Fruit fly (Drosophila melanogaster) whole organism, embryonic: Measurements from ENCODE around the gene form3.

Source experiments
- Awh ChIP-seq: fragments of 200-800 bp; sonication (Bioruptor generic); IDR thresholded peaks from 2 replicates; pipeline ENCODE4, ENCODE4 v1.3.6; 2022; ENCODE audit warnings: missing biosample characterization, missing genetic modification characterization
- BtbVII ChIP-seq: fragments of 200-800 bp; sonication (Bioruptor generic); optimal IDR thresholded peaks from 3 replicates; lab custom pipeline; 2017; ENCODE audit warnings: missing biosample characterization, mild to moderate bottlenecking, missing genetic modification characterization
- CG10959 ChIP-seq: fragments of 200-800 bp; sonication (Bioruptor generic); IDR thresholded peaks from 2 replicates; pipeline ENCODE4 v1.3.6; 2022; ENCODE audit warnings: missing biosample characterization, missing genetic modification characterization
- CG11247 ChIP-seq: fragments of 200-800 bp; sonication (Bioruptor generic); IDR thresholded peaks from 2 replicates; pipeline ENCODE4 v1.3.6; 2022; ENCODE audit warnings: missing biosample characterization, missing genetic modification characterization
- CG11696 ChIP-seq: fragments of 200-800 bp; sonication (Bioruptor generic); IDR thresholded peaks from 2 replicates; pipeline ENCODE4 v1.3.6; 2022; ENCODE audit warnings: missing biosample characterization, missing genetic modification characterization
- CG12769 ChIP-seq: fragments of 200-800 bp; sonication (Bioruptor generic); optimal IDR thresholded peaks from 2 replicates; lab custom pipeline; 2019; ENCODE audit warnings: missing biosample characterization, mild to moderate bottlenecking, missing genetic modification characterization, moderate library complexity
- CG17612 ChIP-seq: fragments of 200-800 bp; sonication (Bioruptor generic); IDR thresholded peaks from 2 replicates; pipeline ENCODE4 v1.3.6; 2022; ENCODE audit warnings: missing biosample characterization, missing genetic modification characterization
- CG2120 ChIP-seq: fragments of 200-800 bp; sonication (Bioruptor generic); optimal IDR thresholded peaks from 3 replicates; lab custom pipeline; 2016; ENCODE audit warnings: missing biosample characterization, missing genetic modification characterization
- CG2712 ChIP-seq: fragments of 200-800 bp; optimal IDR thresholded peaks from 3 replicates; lab custom pipeline; 2019; ENCODE audit warnings: missing biosample characterization, mild to moderate bottlenecking, missing genetic modification characterization, moderate library complexity
- CG2875 ChIP-seq: fragments of 200-800 bp; sonication (Bioruptor generic); optimal IDR thresholded peaks from 2 replicates; lab custom pipeline; 2017; ENCODE audit warnings: missing biosample characterization, mild to moderate bottlenecking, missing genetic modification characterization, missing genetic modification reagents
- CG30020 ChIP-seq: fragments of 200-800 bp; optimal IDR thresholded peaks from 2 replicates; lab custom pipeline; 2019; ENCODE audit warnings: missing biosample characterization, mild to moderate bottlenecking, missing genetic modification characterization, moderate library complexity
- CG30403 ChIP-seq: fragments of 200-800 bp; sonication (Bioruptor generic); optimal IDR thresholded peaks from 3 replicates; lab custom pipeline; 2016; ENCODE audit warnings: missing biosample characterization, missing genetic modification characterization
- CG30431 ChIP-seq: fragments of 200-800 bp; sonication (Bioruptor generic); optimal IDR thresholded peaks from 2 replicates; lab custom pipeline; 2017; ENCODE audit warnings: missing biosample characterization, missing genetic modification characterization
- CG31365 ChIP-seq: fragments of 200-800 bp; sonication (Bioruptor generic); optimal IDR thresholded peaks from 2 replicates; lab custom pipeline; 2018; ENCODE audit warnings: missing biosample characterization, mild to moderate bottlenecking, missing genetic modification characterization
- CG3726 ChIP-seq: fragments of 200-800 bp; sonication (Bioruptor generic); IDR thresholded peaks from 3 replicates; pipeline ENCODE4, ENCODE4 v1.3.6; 2022; ENCODE audit warnings: missing biosample characterization, missing genetic modification characterization
- CG3995 ChIP-seq: fragments of 200-800 bp; sonication (Bioruptor generic); optimal IDR thresholded peaks from 3 replicates; lab custom pipeline; 2016; ENCODE audit warnings: missing biosample characterization, missing genetic modification characterization
- CG4360 ChIP-seq: fragments of 200-800 bp; sonication (Bioruptor generic); IDR thresholded peaks from 2 replicates; pipeline ENCODE4 v1.3.6; 2022; ENCODE audit warnings: missing biosample characterization, missing genetic modification characterization
- CG4854 ChIP-seq: fragments of 200-800 bp; sonication (Bioruptor generic); optimal IDR thresholded peaks from 2 replicates; lab custom pipeline; 2016; ENCODE audit warnings: missing biosample characterization, missing genetic modification characterization, inconsistent platforms
- CG7357 ChIP-seq: fragments of 200-800 bp; sonication (Bioruptor generic); IDR thresholded peaks from 3 replicates; pipeline ENCODE4 v1.3.6; 2022; ENCODE audit warnings: missing biosample characterization, missing genetic modification characterization
- CG8388 ChIP-seq: fragments of 200-800 bp; sonication (Bioruptor generic); optimal IDR thresholded peaks from 2 replicates; lab custom pipeline; 2019; ENCODE audit warnings: missing biosample characterization, mild to moderate bottlenecking, missing genetic modification characterization, moderate library complexity
- CG9727 ChIP-seq: fragments of 200-800 bp; sonication (Bioruptor generic); optimal IDR thresholded peaks from 3 replicates; lab custom pipeline; 2017; ENCODE audit warnings: missing biosample characterization, mild to moderate bottlenecking, missing genetic modification characterization
- CG9817 ChIP-seq: fragments of 200-800 bp; sonication (Bioruptor generic); optimal IDR thresholded peaks from 2 replicates; lab custom pipeline; 2018; ENCODE audit warnings: missing biosample characterization, mild to moderate bottlenecking, missing genetic modification characterization, moderate library complexity
- Dfd ChIP-seq, 2 experiments: fragments of >200 bp; optimal IDR thresholded peaks; 2 replicates each; lab custom pipeline; 2017; ENCODE audit warnings: missing biosample characterization in 2 of 2, missing genetic modification characterization in 2 of 2
- Dll ChIP-seq: fragments of 200-800 bp; sonication (Bioruptor generic); IDR thresholded peaks from 4 replicates; pipeline ENCODE4 v1.3.6; 2022; ENCODE audit warnings: missing biosample characterization, missing genetic modification characterization; ENCODE audit not compliant: partially characterized antibody
- E2f1 ChIP-seq: fragments of 200-800 bp; sonication (Bioruptor generic); IDR thresholded peaks from 2 replicates; pipeline ENCODE4 v1.3.6; 2022; ENCODE audit warnings: missing biosample characterization, missing genetic modification characterization
- H15 ChIP-seq: fragments of 200-800 bp; sonication (Bioruptor generic); IDR thresholded peaks from 3 replicates; pipeline ENCODE4 v1.3.6; 2022; ENCODE audit warnings: missing biosample characterization, missing genetic modification characterization
- H2.0 ChIP-seq: fragments of 200-800 bp; sonication (Bioruptor generic); IDR thresholded peaks from 2 replicates; pipeline ENCODE4 v1.3.6; 2022; ENCODE audit warnings: missing biosample characterization, missing genetic modification characterization
- HLH4C ChIP-seq: fragments of 200-800 bp; sonication (Bioruptor generic); IDR thresholded peaks from 3 replicates; pipeline ENCODE4 v1.3.6; 2022; ENCODE audit warnings: missing biosample characterization, missing genetic modification characterization; ENCODE audit not compliant: partially characterized antibody
- Hsf ChIP-seq: fragments of 200-800 bp; sonication (Bioruptor generic); optimal IDR thresholded peaks from 3 replicates; lab custom pipeline; 2016; ENCODE audit warnings: missing biosample characterization, missing genetic modification characterization
- Jarid2 ChIP-seq: fragments of 200-800 bp; sonication (Bioruptor generic); optimal IDR thresholded peaks from 3 replicates; lab custom pipeline; 2017; ENCODE audit warnings: mild to moderate bottlenecking, missing biosample characterization, missing genetic modification reagents, missing genetic modification characterization
- MBD-R2 ChIP-seq: fragments of 200-800 bp; sonication (Bioruptor generic); IDR thresholded peaks from 2 replicates; pipeline ENCODE4 v1.3.6; 2022; ENCODE audit warnings: missing biosample characterization, missing genetic modification characterization
- Neu2 ChIP-seq: fragments of 200-800 bp; sonication (Bioruptor generic); optimal IDR thresholded peaks from 3 replicates; lab custom pipeline; 2016; ENCODE audit warnings: missing biosample characterization, missing genetic modification characterization, borderline replicate concordance
- Sox100B ChIP-seq: fragments of 200-800 bp; sonication (Bioruptor generic); optimal IDR thresholded peaks from 3 replicates; lab custom pipeline; 2018; ENCODE audit warnings: missing biosample characterization, mild to moderate bottlenecking, missing genetic modification characterization
- TFAM ChIP-seq: fragments of 200-800 bp; sonication (Bioruptor generic); optimal IDR thresholded peaks from 2 replicates; lab custom pipeline; 2017; ENCODE audit warnings: missing biosample characterization, missing genetic modification characterization, inconsistent platforms
- Tbp ChIP-seq: fragments of >200 bp; optimal IDR thresholded peaks from 2 replicates; lab custom pipeline; 2018; ENCODE audit warnings: missing biosample characterization, missing genetic modification characterization
- Xbp1 ChIP-seq: fragments of 200-800 bp; sonication (Bioruptor generic); optimal IDR thresholded peaks from 3 replicates; lab custom pipeline; 2016; ENCODE audit warnings: missing biosample characterization, mild to moderate bottlenecking, missing genetic modification characterization
- ap ChIP-seq: fragments of 200-800 bp; sonication (Bioruptor generic); IDR thresholded peaks from 2 replicates; pipeline ENCODE4 v1.3.6; 2022; ENCODE audit warnings: missing biosample characterization, missing genetic modification characterization
- chinmo ChIP-seq: fragments of 200-800 bp; sonication (Bioruptor generic); IDR thresholded peaks from 4 replicates; pipeline ENCODE4 v1.3.6; 2022; ENCODE audit warnings: missing biosample characterization, missing genetic modification characterization; ENCODE audit not compliant: partially characterized antibody
- dpn ChIP-seq, 2 experiments: fragments of 200-800 bp; sonication (Bioruptor generic); optimal IDR thresholded peaks; 3 replicates each; lab custom pipeline; 2016; ENCODE audit warnings: missing biosample characterization in 2 of 2, missing genetic modification characterization in 2 of 2
- emc ChIP-seq: fragments of 200-800 bp; sonication (Bioruptor generic); optimal IDR thresholded peaks from 2 replicates; lab custom pipeline; 2016; ENCODE audit warnings: missing biosample characterization, missing genetic modification characterization
- eve ChIP-seq, 2 experiments: fragments of >200 bp; optimal IDR thresholded peaks; 2 replicates each; lab custom pipeline; 2017; ENCODE audit warnings: missing biosample characterization in 2 of 2, missing genetic modification characterization in 2 of 2
- gro ChIP-seq: fragments of 200-800 bp; sonication (Bioruptor generic); optimal IDR thresholded peaks from 2 replicates; lab custom pipeline; 2016; ENCODE audit warnings: missing biosample characterization, missing genetic modification characterization
- gt ChIP-seq: fragments of 200-800 bp; sonication (Bioruptor generic); IDR thresholded peaks from 2 replicates; pipeline ENCODE4 v1.3.6; 2022; ENCODE audit warnings: missing biosample characterization, missing genetic modification characterization
- hbn ChIP-seq: fragments of 200-800 bp; sonication (Bioruptor generic); IDR thresholded peaks from 2 replicates; pipeline ENCODE4 v1.3.6; 2022; ENCODE audit warnings: missing biosample characterization, missing genetic modification characterization; ENCODE audit not compliant: partially characterized antibody
- her ChIP-seq: fragments of 200-800 bp; sonication (Bioruptor generic); optimal IDR thresholded peaks from 2 replicates; lab custom pipeline; 2016; ENCODE audit warnings: missing biosample characterization, missing genetic modification characterization
- jing ChIP-seq: fragments of 200-800 bp; sonication (Bioruptor generic); optimal IDR thresholded peaks from 2 replicates; lab custom pipeline; 2018; ENCODE audit warnings: missing biosample characterization, mild to moderate bottlenecking, missing genetic modification characterization
- lola ChIP-seq, 3 experiments: fragments of >200 bp in 2 of 3; fragments of 200-800 bp in 1 of 3; sonication (Bioruptor generic) in 1 of 3; optimal IDR thresholded peaks; 2 replicates each; lab custom pipeline; 2017 to 2019; ENCODE audit warnings: missing biosample characterization in 3 of 3, missing genetic modification characterization in 3 of 3, mild to moderate bottlenecking in 1 of 3, moderate library complexity in 1 of 3
- schlank ChIP-seq: fragments of 200-800 bp; sonication (Bioruptor generic); optimal IDR thresholded peaks from 2 replicates; lab custom pipeline; 2018; ENCODE audit warnings: missing biosample characterization, mild to moderate bottlenecking, missing genetic modification characterization
- seq ChIP-seq: fragments of 200-800 bp; sonication (Bioruptor generic); IDR thresholded peaks from 2 replicates; pipeline ENCODE4 v1.3.6; 2022; ENCODE audit warnings: missing biosample characterization, missing genetic modification characterization
- ttk ChIP-seq: fragments of 200-800 bp; sonication (Bioruptor generic); IDR thresholded peaks from 2 replicates; pipeline ENCODE4 v2.1.2; 2022; ENCODE audit warnings: missing biosample characterization, missing genetic modification characterization
- unc-4 ChIP-seq: fragments of 200-800 bp; sonication (Bioruptor generic); IDR thresholded peaks from 2 replicates; pipeline ENCODE4 v1.3.6; 2022; ENCODE audit warnings: missing biosample characterization, missing genetic modification characterization; ENCODE audit not compliant: partially characterized antibody

Gene form3

dm6 chr3L:7125289-7125955 is 30.8 kb downstream of the form3 start, which contains the start of the genes msl-3 and BBS1 (continued):
- TF ChIP-seq E2f1 (GFP tag; lab: Robert Waterston, UW) = no peak
- TF ChIP-seq chinmo (GFP tag; lab: Robert Waterston, UW) = no peak
- no peak for TF ChIP-seq TFAM (GFP tag; lab: Kevin White, UChicago)
- TF ChIP-seq CG9817 (tag; lab: Kevin White, UChicago) = no peak
- TF ChIP-seq hbn = 0 out of 2 replicates have a peak, but pooled peaks have one; percentile 52
- TF ChIP-seq jing (GFP tag; lab: Kevin White, UChicago) = no peak
- no peak for TF ChIP-seq Neu2 (GFP tag; lab: Kevin White, UChicago)
- TF ChIP-seq CG3726 (GFP tag; lab: Robert Waterston, UW) = no peak
- TF ChIP-seq CG3995 (GFP tag; lab: Kevin White, UChicago) = no peak
- no peak for TF ChIP-seq CG4854 (GFP tag; lab: Kevin White, UChicago)
- TF ChIP-seq ap (GFP tag; lab: Robert Waterston, UW) = no peak
- TF ChIP-seq CG2120 (GFP tag; lab: Kevin White, UChicago) = no peak
- no peak for TF ChIP-seq CG2712 (tag; lab: Kevin White, UChicago)
- TF ChIP-seq gt (GFP tag; lab: Robert Waterston, UW) = no peak
- TF ChIP-seq BtbVII (GFP tag; lab: Kevin White, UChicago) = no peak
- no peak for TF ChIP-seq dpn (GFP tag; optimal IDR thresholded peaks at IDR 0.05; lab: Kevin White, UChicago)
- TF ChIP-seq CG30403 (GFP tag; lab: Kevin White, UChicago) = no peak
- TF ChIP-seq CG12769 (tag; lab: Kevin White, UChicago) = no peak
- TF ChIP-seq CG11247 (GFP tag; lab: Robert Waterston, UW) = no peak
- no peak for TF ChIP-seq eve (GFP tag; optimal IDR thresholded peaks at IDR 0.05; lab: Kevin White, UChicago)
- TF ChIP-seq CG8388 (GFP tag; lab: Kevin White, UChicago) = no peak
- no peak for TF ChIP-seq lola (GFP tag; optimal IDR thresholded peaks at IDR 0.05; lab: Kevin White, UChicago)
- TF ChIP-seq MBD-R2 = peak; percentile 69
- TF ChIP-seq CG9727 = no peak
- TF ChIP-seq emc (GFP tag; lab: Kevin White, UChicago) = no peak
- no peak for TF ChIP-seq Xbp1
- no peak for TF ChIP-seq Tbp (GFP tag; lab: Kevin White, UChicago)
- no peak for TF ChIP-seq H2.0 (GFP tag; lab: Robert Waterston, UW)
- TF ChIP-seq CG31365 (tag; lab: Kevin White, UChicago) = no peak
- TF ChIP-seq CG10959 = no peak
- peak; percentile 79 for TF ChIP-seq Dll
- no peak for TF ChIP-seq CG4360 (GFP tag; lab: Robert Waterston, UW)
- TF ChIP-seq H15 (GFP tag; lab: Robert Waterston, UW) = no peak
- peak; percentile 81 for TF ChIP-seq HLH4C (GFP tag; lab: Robert Waterston, UW)
- peak; percentile 61 for TF ChIP-seq unc-4 (GFP tag; lab: Robert Waterston, UW)
- TF ChIP-seq seq (GFP tag; lab: Robert Waterston, UW) = no peak
- TF ChIP-seq CG11696 (GFP tag; lab: Robert Waterston, UW) = no peak
- no peak for TF ChIP-seq Sox100B
- TF ChIP-seq CG2875 (GFP tag; lab: Kevin White, UChicago) = no peak
- TF ChIP-seq gro (GFP tag; lab: Kevin White, UChicago) = no peak
- no peak for TF ChIP-seq CG7357 (GFP tag; lab: Robert Waterston, UW)
- no peak for TF ChIP-seq schlank (tag; lab: Kevin White, UChicago)
- no peak for TF ChIP-seq CG30431
- no peak for TF ChIP-seq Dfd (GFP tag; optimal IDR thresholded peaks at IDR 0.05; lab: Kevin White, UChicago)
- TF ChIP-seq Awh (GFP tag; lab: Robert Waterston, UW) = no peak
- no peak for TF ChIP-seq CG17612 (GFP tag; lab: Robert Waterston, UW)
- no peak for TF ChIP-seq her (GFP tag; lab: Kevin White, UChicago)
- no peak for TF ChIP-seq ttk (GFP tag; lab: Robert Waterston, UW)
- no peak for TF ChIP-seq Hsf (GFP tag; lab: Kevin White, UChicago)
- TF ChIP-seq CG30020 = no peak
- no peak for TF ChIP-seq Jarid2 (GFP tag; lab: Kevin White, UChicago)
